Fruit fly (Drosophila melanogaster): ENCODE results near the gene Archease.
A peak's percentile ranks its signal among the peaks of the same experiment; 100 is the strongest.

The Archease gene

DNA sequence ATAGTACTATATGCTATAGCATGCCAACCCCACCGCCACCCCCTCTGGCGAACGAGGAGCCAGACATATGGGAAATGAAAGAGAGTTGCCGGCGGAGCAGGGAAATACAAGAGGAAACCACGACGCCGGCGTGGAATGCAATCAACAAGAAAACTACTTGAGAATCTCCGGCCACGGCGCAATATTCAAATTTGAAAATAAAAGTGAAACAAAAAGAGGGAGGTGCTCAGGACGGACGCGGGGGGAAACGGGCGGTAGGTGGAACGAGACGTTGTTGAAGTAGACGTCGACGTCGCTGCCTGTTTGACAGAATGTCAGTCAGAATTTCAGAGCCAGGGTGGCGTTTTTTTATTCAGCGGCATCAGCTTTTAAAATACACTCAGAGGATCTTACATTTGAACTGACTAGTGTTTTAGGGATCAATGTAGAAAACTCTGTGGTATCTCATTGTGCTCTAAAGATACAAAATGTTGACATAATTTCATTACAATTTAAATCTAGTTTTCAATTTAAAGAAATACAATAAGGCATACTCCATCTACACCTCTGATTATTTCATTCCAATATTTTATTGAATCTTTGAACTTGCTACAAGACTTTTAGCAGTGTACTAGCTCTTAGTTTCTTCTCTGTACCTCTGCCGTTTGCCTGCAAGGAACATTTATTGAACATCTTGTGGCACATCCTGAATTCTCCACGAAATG lies 26.6 kb downstream of the Archease start:
- peak; percentile 21 for TF ChIP-seq CG31627 (GFP tag; optimal IDR thresholded peaks at IDR 0.05)
- peak; percentile 6 for TF ChIP-seq acj6 (GFP tag; optimal IDR thresholded peaks at IDR 0.05)
- peak; percentile 87 for TF ChIP-seq Eip78C (GFP tag)
- peak; percentile 29 for TF ChIP-seq CG3032 (tag; optimal IDR thresholded peaks at IDR 0.05)
- TF ChIP-seq pdm3 (GFP tag; optimal IDR thresholded peaks at IDR 0.05), result peak; percentile 25
- no peak for TF ChIP-seq CG4318 (GFP tag; optimal IDR thresholded peaks at IDR 0.05)
- no peak for TF ChIP-seq Hr4 (GFP tag; optimal IDR thresholded peaks at IDR 0.05)
- TF ChIP-seq CG11902 (GFP tag; optimal IDR thresholded peaks at IDR 0.05), result no peak
- TF ChIP-seq Smox (GFP tag; optimal IDR thresholded peaks at IDR 0.05), result peak; percentile 1
- peak; percentile 27 for TF ChIP-seq topi (GFP tag; optimal IDR thresholded peaks at IDR 0.05)
- no peak for TF ChIP-seq vri (GFP tag; optimal IDR thresholded peaks at IDR 0.05)
- no peak for TF ChIP-seq CG32006 (GFP tag; optimal IDR thresholded peaks at IDR 0.05)
- peak; percentile 0 for TF ChIP-seq OdsH (GFP tag; optimal IDR thresholded peaks at IDR 0.05)
- no peak for TF ChIP-seq fd85E (GFP tag; optimal IDR thresholded peaks at IDR 0.05)
- no peak for TF ChIP-seq CG16779 (tag; optimal IDR thresholded peaks at IDR 0.05)
- TF ChIP-seq eg (GFP tag; IDR thresholded peaks at IDR 0.05), result no peak
- TF ChIP-seq spab (GFP tag; optimal IDR thresholded peaks at IDR 0.05), result peak; percentile 32
- TF ChIP-seq CG10631 (GFP tag; optimal IDR thresholded peaks at IDR 0.05), result peak; percentile 31
- TF ChIP-seq Sox14 (GFP tag; optimal IDR thresholded peaks at IDR 0.05), result no peak
- peak; percentile 25 for TF ChIP-seq CG34406 (GFP tag; optimal IDR thresholded peaks at IDR 0.05)
- no peak for TF ChIP-seq Gug (GFP tag; IDR thresholded peaks at IDR 0.05)
- peak; percentile 4 for TF ChIP-seq cyc (GFP tag; optimal IDR thresholded peaks at IDR 0.05)
- no peak for TF ChIP-seq CG6276 (GFP tag; optimal IDR thresholded peaks at IDR 0.05)
- no peak for TF ChIP-seq CG11294 (GFP tag; IDR thresholded peaks at IDR 0.05)
- TF ChIP-seq CG6854 (GFP tag; optimal IDR thresholded peaks at IDR 0.05), result no peak
- peak; percentile 23 for TF ChIP-seq Hr39 (GFP tag; optimal IDR thresholded peaks at IDR 0.05)
- peak; percentile 58 for TF ChIP-seq Ets96B (tag; optimal IDR thresholded peaks at IDR 0.05)
- peak; percentile 30 for TF ChIP-seq CG10669 (GFP tag; optimal IDR thresholded peaks at IDR 0.05)
- TF ChIP-seq CG11762 (GFP tag; optimal IDR thresholded peaks at IDR 0.05; ENCODE audit: insufficient read depth), result no peak
- TF ChIP-seq dac (GFP tag; optimal IDR thresholded peaks at IDR 0.05), result no peak
- peak; percentile 50 for TF ChIP-seq esn (GFP tag; optimal IDR thresholded peaks at IDR 0.05)
- TF ChIP-seq achi (GFP tag; optimal IDR thresholded peaks at IDR 0.05), result peak; percentile 6
- TF ChIP-seq net (GFP tag; optimal IDR thresholded peaks at IDR 0.05), result no peak
- TF ChIP-seq Sox15 (GFP tag; optimal IDR thresholded peaks at IDR 0.05), result no peak
- peak; percentile 13 for TF ChIP-seq Eip75B (GFP tag; optimal IDR thresholded peaks at IDR 0.05)
- peak; percentile 19 for TF ChIP-seq CG3919 (GFP tag; optimal IDR thresholded peaks at IDR 0.05)
- peak; percentile 25 for TF ChIP-seq CG6808 (GFP tag; optimal IDR thresholded peaks at IDR 0.05)
- no peak for TF ChIP-seq Ets21C (GFP tag; optimal IDR thresholded peaks at IDR 0.05)
- TF ChIP-seq Lpt (GFP tag; optimal IDR thresholded peaks at IDR 0.05), result no peak
- TF ChIP-seq Eip93F (GFP tag; optimal IDR thresholded peaks at IDR 0.05), result no peak
- TF ChIP-seq Sox102F (GFP tag; optimal IDR thresholded peaks at IDR 0.05), result no peak
- no peak for TF ChIP-seq svp (GFP tag)
- no peak for TF ChIP-seq CG15336 (GFP tag; IDR thresholded peaks at IDR 0.05)
- TF ChIP-seq salr (GFP tag; optimal IDR thresholded peaks at IDR 0.05), result peak in 1 of 2 experiments; percentile 3
- no peak for TF ChIP-seq CG6792 (GFP tag; optimal IDR thresholded peaks at IDR 0.05)
- TF ChIP-seq CG8119 (GFP tag; IDR thresholded peaks at IDR 0.05), result no peak
- peak; percentile 18 for TF ChIP-seq CG1621 (tag; optimal IDR thresholded peaks at IDR 0.05)
- TF ChIP-seq CG6163 (GFP tag; IDR thresholded peaks at IDR 0.05), result 0 out of 3 replicates have a peak, but pooled peaks have one; percentile 12
- TF ChIP-seq CG8632 (GFP tag; optimal IDR thresholded peaks at IDR 0.05), result no peak
- TF ChIP-seq lz (GFP tag; optimal IDR thresholded peaks at IDR 0.05), result no peak
- no peak for TF ChIP-seq Hr38 (GFP tag; optimal IDR thresholded peaks at IDR 0.05)
- no peak for TF ChIP-seq Blimp-1 (GFP tag; optimal IDR thresholded peaks at IDR 0.05)
